Worm (Caenorhabditis elegans) whole organism, L4 larva: ENCODE measurements around the gene chil-15.

ENCODE experiments used
- F10B5.3 ChIP-seq: sonication (generic microtip); optimal IDR thresholded peaks from 2 replicates; lab custom pipeline; 2016; ENCODE audit warnings: mild to moderate bottlenecking, missing genetic modification characterization, missing compliant biosample characterization
- F37D6.2 ChIP-seq: sonication (generic microtip); optimal IDR thresholded peaks from 2 replicates; lab custom pipeline; 2016; ENCODE audit warnings: mild to moderate bottlenecking, missing genetic modification characterization, missing compliant biosample characterization
- F49E8.2 ChIP-seq: sonication (generic microtip); optimal IDR thresholded peaks from 2 replicates; lab custom pipeline; 2016; ENCODE audit warnings: missing compliant biosample characterization, mild to moderate bottlenecking, missing genetic modification characterization, borderline replicate concordance
- T20F7.1 ChIP-seq: fragments of 200-800 bp; sonication (Bioruptor generic); optimal IDR thresholded peaks from 2 replicates; lab custom pipeline; 2018; ENCODE audit warnings: mild to moderate bottlenecking, missing genetic modification characterization, missing compliant biosample characterization
- Y105C5A.15 ChIP-seq: fragments of 200-800 bp; sonication (Bioruptor generic); IDR thresholded peaks from 2 replicates; pipeline ENCODE4 v1.3.6; 2022; ENCODE audit warnings: missing genetic modification characterization, missing compliant biosample characterization
- ZK337.2 ChIP-seq: fragments of 200-800 bp; sonication (Bioruptor generic); IDR thresholded peaks from 2 replicates; pipeline ENCODE4 v1.3.6; 2022; ENCODE audit warnings: missing genetic modification reagents, missing genetic modification characterization, missing compliant biosample characterization
- ceh-28 ChIP-seq: fragments of 150-350 bp; optimal IDR thresholded peaks from 2 replicates; lab custom pipeline; 2014; ENCODE audit warnings: missing biosample characterization, missing genetic modification reagents, missing genetic modification characterization
- ceh-44 ChIP-seq: fragments of 200-800 bp; sonication (Bioruptor generic); IDR thresholded peaks from 2 replicates; pipeline ENCODE4 v1.3.6; 2022; ENCODE audit warnings: missing genetic modification reagents, missing genetic modification characterization, missing compliant biosample characterization
- daf-16 ChIP-seq, 3 experiments: sonication (generic microtip); optimal IDR thresholded peaks; 2 replicates each; lab custom pipeline; 2016 to 2017; ENCODE audit warnings: missing genetic modification characterization in 3 of 3, missing genetic modification reagents in 3 of 3, mild to moderate bottlenecking in 2 of 3, missing compliant biosample characterization in 2 of 3, missing biosample characterization in 1 of 3, moderate library complexity in 1 of 3
- daf-19 ChIP-seq: fragments of 200-800 bp; sonication (Bioruptor generic); conservative IDR thresholded peaks from 2 replicates; pipeline ENCODE4 v1.3.6; 2022; ENCODE audit warnings: missing genetic modification characterization, missing compliant biosample characterization
- dmd-6 ChIP-seq: fragments of 200-800 bp; sonication (Bioruptor generic); IDR thresholded peaks from 2 replicates; pipeline ENCODE4 v1.3.6; 2022; ENCODE audit warnings: missing genetic modification reagents, missing genetic modification characterization, missing compliant biosample characterization
- dpl-1 ChIP-seq: fragments of 150-350 bp; optimal IDR thresholded peaks from 2 replicates; lab custom pipeline; 2014; ENCODE audit warnings: missing biosample characterization, missing genetic modification reagents, missing genetic modification characterization
- dve-1 ChIP-seq: sonication (generic microtip); optimal IDR thresholded peaks from 2 replicates; lab custom pipeline; 2017; ENCODE audit warnings: antibody characterized with exemption, mild to moderate bottlenecking, missing genetic modification characterization, missing compliant biosample characterization; ENCODE audit not compliant: insufficient read depth
- fkh-10 ChIP-seq: fragments of 150-350 bp; optimal IDR thresholded peaks from 2 replicates; lab custom pipeline; 2014; ENCODE audit warnings: missing biosample characterization, missing genetic modification reagents, missing genetic modification characterization
- fos-1 ChIP-seq: fragments of 150-350 bp; optimal IDR thresholded peaks from 2 replicates; lab custom pipeline; 2014; ENCODE audit warnings: missing biosample characterization, missing genetic modification characterization
- hif-1 ChIP-seq, 2 experiments: sonication (generic microtip); optimal IDR thresholded peaks; 2 replicates each; lab custom pipeline; 2016 to 2017; ENCODE audit warnings: missing compliant biosample characterization in 2 of 2, missing genetic modification characterization in 2 of 2, missing genetic modification reagents in 2 of 2, missing genotype in 2 of 2, mild to moderate bottlenecking in 1 of 2
- hlh-11 ChIP-seq: fragments of 200-800 bp; sonication (Bioruptor generic); optimal IDR thresholded peaks from 2 replicates; lab custom pipeline; 2018; ENCODE audit warnings: mild to moderate bottlenecking, missing genetic modification characterization, missing compliant biosample characterization
- hlh-30 ChIP-seq: sonication (generic microtip); optimal IDR thresholded peaks from 2 replicates; lab custom pipeline; 2017; ENCODE audit warnings: antibody characterized with exemption, mild to moderate bottlenecking, missing genetic modification characterization, missing compliant biosample characterization; ENCODE audit not compliant: insufficient read depth
- jun-1 ChIP-seq: fragments of 150-350 bp; optimal IDR thresholded peaks from 2 replicates; lab custom pipeline; 2014; ENCODE audit warnings: missing biosample characterization, missing genetic modification reagents, missing genetic modification characterization
- lin-15B ChIP-seq: fragments of 150-350 bp; sonication (generic microtip); optimal IDR thresholded peaks from 3 replicates; lab custom pipeline; 2014; ENCODE audit warnings: missing biosample characterization, missing genetic modification characterization
- lin-38 ChIP-seq: fragments of 200-800 bp; sonication (Bioruptor generic); IDR thresholded peaks from 2 replicates; pipeline ENCODE4 v1.3.6; 2022; ENCODE audit warnings: missing genetic modification reagents, missing genetic modification characterization, missing compliant biosample characterization
- lin-39 ChIP-seq: fragments of 150-350 bp; optimal IDR thresholded peaks from 2 replicates; lab custom pipeline; 2014; ENCODE audit warnings: missing biosample characterization, missing genetic modification reagents, missing genetic modification characterization
- mes-2 ChIP-seq: sonication (generic microtip); optimal IDR thresholded peaks from 2 replicates; lab custom pipeline; 2016; ENCODE audit warnings: missing genotype, mild to moderate bottlenecking, missing genetic modification characterization, missing compliant biosample characterization; ENCODE audit not compliant: poor library complexity, severe bottlenecking
- mxl-2 ChIP-seq: fragments of 200-800 bp; sonication (Bioruptor generic); conservative IDR thresholded peaks from 2 replicates; pipeline ENCODE4 v1.3.6; 2022; ENCODE audit warnings: missing genetic modification reagents, missing genetic modification characterization, missing compliant biosample characterization
- nhr-11 ChIP-seq: fragments of 150-350 bp; optimal IDR thresholded peaks from 2 replicates; lab custom pipeline; 2014; ENCODE audit warnings: missing biosample characterization, missing genetic modification characterization
- nhr-111 ChIP-seq: fragments of 200-800 bp; sonication (Bioruptor generic); optimal IDR thresholded peaks from 2 replicates; lab custom pipeline; 2018; ENCODE audit warnings: mild to moderate bottlenecking, missing genetic modification characterization, missing compliant biosample characterization
- nhr-25 ChIP-seq: sonication (generic microtip); optimal IDR thresholded peaks from 2 replicates; lab custom pipeline; 2017; ENCODE audit warnings: missing genetic modification characterization, mild to moderate bottlenecking, missing compliant biosample characterization, antibody characterized with exemption, moderate library complexity, borderline replicate concordance; ENCODE audit not compliant: insufficient read depth
- nhr-28 ChIP-seq: fragments of 150-350 bp; optimal IDR thresholded peaks from 2 replicates; lab custom pipeline; 2014; ENCODE audit warnings: missing biosample characterization, missing genetic modification characterization
- nhr-41 ChIP-seq: fragments of 200-800 bp; sonication (Bioruptor generic); IDR thresholded peaks from 2 replicates; pipeline ENCODE4 v1.3.6; 2022; ENCODE audit warnings: missing genetic modification reagents, missing genetic modification characterization, missing compliant biosample characterization
- nhr-6 ChIP-seq: fragments of 150-350 bp; optimal IDR thresholded peaks from 2 replicates; lab custom pipeline; 2014; ENCODE audit warnings: missing biosample characterization, missing genetic modification characterization
- nhr-77 ChIP-seq: fragments of 150-350 bp; optimal IDR thresholded peaks from 2 replicates; lab custom pipeline; 2014; ENCODE audit warnings: missing biosample characterization, missing genetic modification characterization
- pqm-1 ChIP-seq: sonication (generic microtip); optimal IDR thresholded peaks from 2 replicates; lab custom pipeline; 2017; ENCODE audit warnings: missing biosample characterization, missing genetic modification characterization
- rbr-2 ChIP-seq: sonication (generic microtip); optimal IDR thresholded peaks from 2 replicates; lab custom pipeline; 2016; ENCODE audit warnings: missing genotype, missing genetic modification characterization, missing compliant biosample characterization
- skn-1 ChIP-seq: fragments of 150-350 bp; optimal IDR thresholded peaks from 2 replicates; lab custom pipeline; 2014; ENCODE audit warnings: missing biosample characterization, missing genetic modification characterization
- snpc-1.2 ChIP-seq: fragments of 200-800 bp; sonication (Bioruptor generic); IDR thresholded peaks from 2 replicates; pipeline ENCODE4 v1.3.6; 2022; ENCODE audit warnings: missing genetic modification reagents, missing genetic modification characterization, missing compliant biosample characterization
- unc-62 ChIP-seq, 3 experiments: fragments of 150-350 bp in 1 of 3; sonication (generic microtip); optimal IDR thresholded peaks in 2 of 3; peaks in 1 of 3; 1 replicate in 1 of 3; 2 replicates in 2 of 3; lab custom pipeline; 2014 to 2017; ENCODE audit warnings: missing biosample characterization in 3 of 3, missing genetic modification characterization in 3 of 3, missing genetic modification reagents in 3 of 3, missing genotype in 1 of 3
- zfp-2 ChIP-seq: sonication (generic microtip); optimal IDR thresholded peaks from 2 replicates; lab custom pipeline; 2016; ENCODE audit warnings: mild to moderate bottlenecking, missing genetic modification characterization, missing compliant biosample characterization
- zfp-3 ChIP-seq: fragments of 200-800 bp; sonication (Bioruptor generic); conservative IDR thresholded peaks from 2 replicates; pipeline ENCODE4 v1.3.6; 2022; ENCODE audit warnings: missing genetic modification reagents, missing genetic modification characterization, missing compliant biosample characterization
- zip-11 ChIP-seq: fragments of 200-800 bp; sonication (Bioruptor generic); IDR thresholded peaks from 2 replicates; pipeline ENCODE4 v1.3.6; 2022; ENCODE audit warnings: missing genetic modification characterization, missing compliant biosample characterization

Gene chil-15

ce11 chrII:9421969-9422368, 21.5 kb downstream of the chil-15 start, which contains the start of gene M176.11:
TSS of gene M176.11 (plus strand) at chrII:9422269.
- TF ChIP-seq zip-11 = no peak
- TF ChIP-seq skn-1 (tag; lab: Kevin White, UChicago) = no peak
- TF ChIP-seq nhr-111 (GFP tag; lab: Kevin White, UChicago) = no peak
- no peak for TF ChIP-seq mes-2 (tag; lab: Kevin White, UChicago)
- TF ChIP-seq F37D6.2 (tag; lab: Kevin White, UChicago) = no peak
- no peak for TF ChIP-seq zfp-3 (GFP tag; lab: Robert Waterston, UW)
- no peak for TF ChIP-seq unc-62 (GFP tag; optimal IDR thresholded peaks at IDR 0.05 in 1 of 2; lab: Kevin White, UChicago)
- TF ChIP-seq unc-62 (tag; optimal IDR thresholded peaks at IDR 0.05; lab: Kevin White, UChicago) = no peak
- TF ChIP-seq ceh-28 = no peak
- no peak for TF ChIP-seq ZK337.2
- TF ChIP-seq jun-1 (tag; lab: Kevin White, UChicago) = no peak
- no peak for TF ChIP-seq daf-19
- no peak for TF ChIP-seq ceh-44 (GFP tag; lab: Robert Waterston, UW)
- TF ChIP-seq, all 104 proteins: peak for 0

ce11 chrII:9418843-9419532, 24.4 kb downstream of the chil-15 start:
- peak; percentile 58 for TF ChIP-seq dmd-6
- no peak for TF ChIP-seq lin-15B (tag; lab: Kevin White, UChicago)
- TF ChIP-seq nhr-28 (tag; lab: Kevin White, UChicago) = peak; percentile 37
- peak; percentile 3 for TF ChIP-seq hlh-11 (tag; lab: Kevin White, UChicago)
- no peak for TF ChIP-seq nhr-25 (tag; lab: Kevin White, UChicago)
- peak; percentile 24 for TF ChIP-seq hlh-30 (tag; lab: Kevin White, UChicago)
- no peak for TF ChIP-seq hif-1 (tag; optimal IDR thresholded peaks at IDR 0.05; lab: Kevin White, UChicago)
- peak in 1 of 2 experiments; percentile 91 for TF ChIP-seq unc-62 (GFP tag; optimal IDR thresholded peaks at IDR 0.05 in 1 of 2; lab: Kevin White, UChicago)
- TF ChIP-seq unc-62 (tag; optimal IDR thresholded peaks at IDR 0.05; lab: Kevin White, UChicago) = no peak
- no peak for TF ChIP-seq daf-16 (GFP tag; optimal IDR thresholded peaks at IDR 0.05; lab: Kevin White, UChicago)
- peak; percentile 10 for TF ChIP-seq daf-16 (tag; optimal IDR thresholded peaks at IDR 0.05; lab: Kevin White, UChicago)
- no peak for TF ChIP-seq snpc-1.2 (GFP tag; lab: Robert Waterston, UW)

ce11 chrII:9418065-9418567, 25.3 kb downstream of the chil-15 start, which contains the start of the genes M176.4 and M176.16:
TSS of gene M176.4 (plus strand) at chrII:9418365.
TSS of gene M176.16 (plus strand) at chrII:9418517.
- TF ChIP-seq mes-2 (tag; lab: Kevin White, UChicago) (peak; percentile 18), daf-16 (GFP tag; optimal IDR thresholded peaks at IDR 0.05; lab: Kevin White, UChicago) (no peak), daf-16 (tag; optimal IDR thresholded peaks at IDR 0.05; lab: Kevin White, UChicago) (peak; percentile 40), ZK337.2 (no peak), F10B5.3 (tag; lab: Kevin White, UChicago) (no peak), pqm-1 (tag; lab: Kevin White, UChicago) (peak; percentile 30), nhr-77 (peak; percentile 7)

ce11 chrII:9416381-9417276, 26.8 kb downstream of the chil-15 start, which contains the start of the genes gss-1 and chch-3:
TSS of gene gss-1 (minus strand) at chrII:9416431.
TSS of gene chch-3 (plus strand) at chrII:9417013.
- TF ChIP-seq zip-11 (no peak), F37D6.2 (tag; lab: Kevin White, UChicago) (peak; percentile 24), lin-39 (no peak), fos-1 (tag; lab: Kevin White, UChicago) (no peak), nhr-11 (peak; percentile 69), nhr-6 (peak; percentile 35), fkh-10 (GFP tag; lab: Kevin White, UChicago) (peak; percentile 18), lin-38 (GFP tag; lab: Robert Waterston, UW) (no peak), dpl-1 (GFP tag; lab: Kevin White, UChicago) (peak; percentile 65), T20F7.1 (GFP tag; lab: Kevin White, UChicago) (peak; percentile 71), nhr-28 (tag; lab: Kevin White, UChicago) (peak; percentile 20), Y105C5A.15 (no peak), zfp-2 (tag; lab: Kevin White, UChicago) (no peak), nhr-41 (no peak), rbr-2 (peak; percentile 44), dve-1 (tag; lab: Kevin White, UChicago) (peak; percentile 69), nhr-77 (peak; percentile 64), mxl-2 (no peak), F49E8.2 (tag; lab: Kevin White, UChicago) (no peak)
